Worm (Caenorhabditis elegans): ENCODE results near the gene T28D9.11.

DNA sequence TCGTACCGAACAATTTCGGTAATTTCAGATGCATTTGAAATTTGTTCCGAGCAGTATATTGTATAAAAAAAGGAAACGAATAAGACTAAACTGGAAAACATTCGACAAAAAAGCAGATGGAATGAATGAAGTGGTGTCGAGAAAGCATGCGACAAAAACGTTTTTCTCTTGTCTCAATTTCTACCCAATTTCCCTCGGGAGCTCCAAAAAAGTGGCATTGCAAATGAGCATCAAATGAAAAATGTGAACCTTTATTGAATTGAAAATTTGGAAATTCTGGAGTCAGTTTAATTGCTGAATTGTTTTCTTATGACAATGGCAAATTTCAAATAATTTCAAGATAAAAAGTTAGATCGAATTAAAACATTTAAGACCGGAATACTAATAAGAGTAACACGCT is 8.4 kb upstream of the T28D9.11 start, which contains the start of gene R05G9.5:
- TF ChIP-seq sox-4 (tag; optimal IDR thresholded peaks at IDR 0.05) (no peak), F13H6.1 (tag; optimal IDR thresholded peaks at IDR 0.05) (no peak), ceh-30 (tag; optimal IDR thresholded peaks at IDR 0.05) (no peak), rnt-1 (tag; optimal IDR thresholded peaks at IDR 0.05) (no peak), ceh-2 (tag; optimal IDR thresholded peaks at IDR 0.05) (no peak), unc-3 (GFP tag; conservative IDR thresholded peaks at IDR 0.05) (no peak), unc-3 (tag; optimal IDR thresholded peaks at IDR 0.05) (no peak)

Data from whole organism, late embryonic.